Worm (Caenorhabditis elegans) whole organism, young adult: Measurements from ENCODE around the gene clc-1.

Source experiments
- B0035.1 ChIP-seq: sonication (generic microtip); optimal IDR thresholded peaks from 2 replicates; lab custom pipeline; 2016; ENCODE audit warnings: missing genetic modification characterization, mild to moderate bottlenecking, missing compliant biosample characterization, missing genotype, missing genetic modification reagents
- B0261.1 ChIP-seq: sonication (generic microtip); optimal IDR thresholded peaks from 2 replicates; lab custom pipeline; 2016; ENCODE audit warnings: mild to moderate bottlenecking, missing genetic modification characterization, moderate library complexity, missing compliant biosample characterization
- D2030.7 ChIP-seq: fragments of 200-800 bp; sonication (Bioruptor generic); IDR thresholded peaks from 2 replicates; pipeline ENCODE4 v1.3.6; 2022; ENCODE audit warnings: missing genetic modification reagents, missing genetic modification characterization, missing compliant biosample characterization
- F33H1.4 ChIP-seq: fragments of 200-800 bp; sonication (Bioruptor generic); IDR thresholded peaks from 2 replicates; pipeline ENCODE4 v1.3.6; 2022; ENCODE audit warnings: missing genetic modification reagents, missing genetic modification characterization, missing compliant biosample characterization
- F49E8.2 ChIP-seq: sonication (generic microtip); optimal IDR thresholded peaks from 3 replicates; lab custom pipeline; 2017; ENCODE audit warnings: missing genetic modification characterization, mild to moderate bottlenecking, missing compliant biosample characterization, antibody characterized with exemption, moderate library complexity; ENCODE audit not compliant: insufficient read depth
- F52B5.7 ChIP-seq: sonication (generic microtip); optimal IDR thresholded peaks from 2 replicates; lab custom pipeline; 2016; ENCODE audit warnings: mild to moderate bottlenecking, missing genetic modification characterization, missing compliant biosample characterization
- F57A8.1 ChIP-seq: fragments of 200-800 bp; sonication (Bioruptor generic); optimal IDR thresholded peaks from 2 replicates; lab custom pipeline; 2018; ENCODE audit warnings: mild to moderate bottlenecking, missing genetic modification characterization, moderate library complexity, missing compliant biosample characterization
- F57C9.4 ChIP-seq: sonication (generic microtip); optimal IDR thresholded peaks from 2 replicates; lab custom pipeline; 2017; ENCODE audit warnings: mild to moderate bottlenecking, missing genetic modification characterization, missing compliant biosample characterization
- K12H6.12 ChIP-seq: fragments of 200-800 bp; sonication (Bioruptor generic); optimal IDR thresholded peaks from 2 replicates; lab custom pipeline; 2018; ENCODE audit warnings: mild to moderate bottlenecking, missing genetic modification characterization, missing compliant biosample characterization
- T26A5.8 ChIP-seq: sonication (generic microtip); optimal IDR thresholded peaks from 2 replicates; lab custom pipeline; 2016; ENCODE audit warnings: missing genetic modification characterization, missing compliant biosample characterization
- Y79H2A.3 ChIP-seq: fragments of 200-800 bp; sonication (Bioruptor generic); conservative IDR thresholded peaks from 2 replicates; pipeline ENCODE4 v1.3.6; 2022; ENCODE audit warnings: missing genetic modification reagents, missing genetic modification characterization, missing compliant biosample characterization
- aptf-2 ChIP-seq: fragments of 200-800 bp; sonication (Bioruptor generic); conservative IDR thresholded peaks from 2 replicates; pipeline ENCODE4 v1.3.6; 2022; ENCODE audit warnings: missing genetic modification reagents, missing genetic modification characterization, missing compliant biosample characterization
- attf-3 ChIP-seq: fragments of 200-800 bp; sonication (Bioruptor generic); conservative IDR thresholded peaks from 2 replicates; pipeline ENCODE4 v1.3.6; 2022; ENCODE audit warnings: missing genetic modification reagents, missing genetic modification characterization, missing compliant biosample characterization
- attf-6 ChIP-seq: fragments of 200-800 bp; sonication (Bioruptor generic); IDR thresholded peaks from 2 replicates; pipeline ENCODE4 v1.3.6; 2022; ENCODE audit warnings: missing genetic modification reagents, missing genetic modification characterization, missing compliant biosample characterization
- cebp-2 ChIP-seq: fragments of 200-800 bp; sonication (Bioruptor generic); IDR thresholded peaks from 2 replicates; pipeline ENCODE4 v1.3.6; 2022; ENCODE audit warnings: missing genetic modification characterization, missing compliant biosample characterization
- ceh-100 ChIP-seq: fragments of 200-800 bp; sonication (Bioruptor generic); IDR thresholded peaks from 2 replicates; pipeline ENCODE4 v1.3.6; 2022; ENCODE audit warnings: missing genetic modification reagents, missing genetic modification characterization, missing compliant biosample characterization
- dpff-1 ChIP-seq: sonication (generic microtip); optimal IDR thresholded peaks from 2 replicates; lab custom pipeline; 2017; ENCODE audit warnings: mild to moderate bottlenecking, missing genetic modification characterization, missing compliant biosample characterization
- dpl-1 ChIP-seq: fragments of 150-350 bp; optimal IDR thresholded peaks from 2 replicates; lab custom pipeline; 2014; ENCODE audit warnings: missing biosample characterization, missing genetic modification reagents, missing genetic modification characterization
- ets-4 ChIP-seq: fragments of 200-800 bp; sonication (Bioruptor generic); optimal IDR thresholded peaks from 2 replicates; lab custom pipeline; 2018; ENCODE audit warnings: mild to moderate bottlenecking, missing genetic modification characterization, missing compliant biosample characterization
- hlh-12 ChIP-seq: sonication (generic microtip); optimal IDR thresholded peaks from 2 replicates; lab custom pipeline; 2016; ENCODE audit warnings: missing genetic modification characterization, missing compliant biosample characterization
- hlh-26 ChIP-seq: fragments of 200-800 bp; sonication (Bioruptor generic); conservative IDR thresholded peaks from 2 replicates; pipeline ENCODE4 v1.3.6; 2022; ENCODE audit warnings: missing genetic modification reagents, missing genetic modification characterization, missing compliant biosample characterization
- hmg-1.2 ChIP-seq: fragments of 200-800 bp; sonication (Bioruptor generic); IDR thresholded peaks from 2 replicates; pipeline ENCODE4 v1.3.6; 2022; ENCODE audit warnings: missing genetic modification reagents, missing genetic modification characterization, missing compliant biosample characterization
- hrde-1 ChIP-seq: sonication (generic microtip); optimal IDR thresholded peaks from 2 replicates; lab custom pipeline; 2016; ENCODE audit warnings: missing genetic modification characterization, mild to moderate bottlenecking, missing compliant biosample characterization, moderate library complexity, missing genotype, missing genetic modification reagents, borderline replicate concordance
- hsf-1 ChIP-seq: fragments of 200-800 bp; sonication (Bioruptor generic); IDR thresholded peaks from 2 replicates; pipeline ENCODE4 v1.3.6; 2022; ENCODE audit warnings: missing genetic modification reagents, missing genetic modification characterization, missing compliant biosample characterization
- let-607 ChIP-seq, 2 experiments: fragments of 200-800 bp in 1 of 2; sonication (Bioruptor generic) in 1 of 2; sonication (generic microtip) in 1 of 2; optimal IDR thresholded peaks; 2 replicates each; lab custom pipeline; 2016 to 2018; ENCODE audit warnings: mild to moderate bottlenecking in 2 of 2, missing compliant biosample characterization in 2 of 2, missing genetic modification characterization in 2 of 2, moderate library complexity in 2 of 2, missing genotype in 1 of 2
- lin-35 ChIP-seq, 3 experiments: fragments of 150-350 bp in 2 of 3; sonication (generic microtip) in 1 of 3; optimal IDR thresholded peaks; 2 replicates each; lab custom pipeline; 2014 to 2018; ENCODE audit warnings: missing biosample characterization in 3 of 3, missing genetic modification characterization in 3 of 3, missing genetic modification reagents in 3 of 3
- lin-54 ChIP-seq: fragments of 200-800 bp; sonication (Bioruptor generic); optimal IDR thresholded peaks from 2 replicates; lab custom pipeline; 2018; ENCODE audit warnings: mild to moderate bottlenecking, missing genetic modification characterization, missing compliant biosample characterization
- lir-1 ChIP-seq: fragments of 200-800 bp; sonication (Bioruptor generic); conservative IDR thresholded peaks from 2 replicates; pipeline ENCODE4 v1.3.6; 2022; ENCODE audit warnings: missing genetic modification reagents, missing genetic modification characterization, missing compliant biosample characterization
- lsl-1 ChIP-seq: fragments of 200-800 bp; sonication (Bioruptor generic); optimal IDR thresholded peaks from 2 replicates; lab custom pipeline; 2018; ENCODE audit warnings: mild to moderate bottlenecking, missing genetic modification characterization, moderate library complexity, missing compliant biosample characterization
- madf-3 ChIP-seq: fragments of 200-800 bp; sonication (Bioruptor generic); IDR thresholded peaks from 2 replicates; pipeline ENCODE4 v1.3.6; 2022; ENCODE audit warnings: missing genetic modification reagents, missing genetic modification characterization, missing compliant biosample characterization
- madf-6 ChIP-seq: fragments of 200-800 bp; sonication (Bioruptor generic); IDR thresholded peaks from 2 replicates; pipeline ENCODE4 v1.3.6; 2022; ENCODE audit warnings: missing genetic modification reagents, missing genetic modification characterization, missing compliant biosample characterization
- mxl-1 ChIP-seq: sonication (generic microtip); optimal IDR thresholded peaks from 2 replicates; lab custom pipeline; 2016; ENCODE audit warnings: missing genetic modification characterization, missing compliant biosample characterization
- nhr-179 ChIP-seq: sonication (generic microtip); optimal IDR thresholded peaks from 2 replicates; lab custom pipeline; 2016; ENCODE audit warnings: mild to moderate bottlenecking, missing genetic modification characterization, missing compliant biosample characterization
- nhr-27 ChIP-seq: fragments of 200-800 bp; sonication (Bioruptor generic); optimal IDR thresholded peaks from 2 replicates; lab custom pipeline; 2018; ENCODE audit warnings: mild to moderate bottlenecking, missing genetic modification characterization, moderate library complexity, missing compliant biosample characterization
- nhr-80 ChIP-seq: sonication (generic microtip); optimal IDR thresholded peaks from 2 replicates; lab custom pipeline; 2016; ENCODE audit warnings: missing genetic modification characterization, missing compliant biosample characterization
- rcor-1 ChIP-seq: fragments of 200-800 bp; sonication (Bioruptor generic); IDR thresholded peaks from 2 replicates; pipeline ENCODE4 v1.3.6; 2022; ENCODE audit warnings: missing genetic modification reagents, missing genetic modification characterization, missing compliant biosample characterization
- sdz-38 ChIP-seq: sonication (generic microtip); optimal IDR thresholded peaks from 2 replicates; lab custom pipeline; 2016; ENCODE audit warnings: missing genotype, missing genetic modification characterization, missing compliant biosample characterization
- snpc-1.3 ChIP-seq: sonication (generic microtip); optimal IDR thresholded peaks from 2 replicates; lab custom pipeline; 2017; ENCODE audit warnings: missing genetic modification characterization, mild to moderate bottlenecking, missing compliant biosample characterization, antibody characterized with exemption, moderate library complexity, missing genotype, missing genetic modification reagents; ENCODE audit not compliant: insufficient read depth
- snpc-4 ChIP-seq, 5 experiments: fragments of 150-350 bp in 1 of 5; sonication (generic microtip) in 4 of 5; optimal IDR thresholded peaks; 2 replicates each; lab custom pipeline; 2014 to 2018; ENCODE audit warnings: missing genetic modification characterization in 5 of 5, missing biosample characterization in 3 of 5, antibody characterized with exemption in 2 of 5, mild to moderate bottlenecking in 2 of 5, missing compliant biosample characterization in 2 of 5, missing genotype in 2 of 5, moderate library complexity in 2 of 5, missing genetic modification reagents in 1 of 5
- unc-130 ChIP-seq: sonication (generic microtip); optimal IDR thresholded peaks from 2 replicates; lab custom pipeline; 2016; ENCODE audit warnings: missing genetic modification reagents, missing genetic modification characterization, missing compliant biosample characterization
- xnd-1 ChIP-seq: sonication (generic microtip); optimal IDR thresholded peaks from 2 replicates; lab custom pipeline; 2016; ENCODE audit warnings: missing genotype, missing genetic modification reagents, missing genetic modification characterization, missing compliant biosample characterization
- zim-3 ChIP-seq: sonication (generic microtip); optimal IDR thresholded peaks from 2 replicates; lab custom pipeline; 2017; ENCODE audit warnings: mild to moderate bottlenecking, missing genetic modification characterization, moderate library complexity, missing compliant biosample characterization
- ztf-22 ChIP-seq: fragments of 200-800 bp; sonication (Bioruptor generic); optimal IDR thresholded peaks from 2 replicates; lab custom pipeline; 2018; ENCODE audit warnings: mild to moderate bottlenecking, missing genetic modification characterization, moderate library complexity, missing compliant biosample characterization
- ztf-6 ChIP-seq: fragments of 200-800 bp; sonication (Bioruptor generic); IDR thresholded peaks from 2 replicates; pipeline ENCODE4 v1.3.6; 2022; ENCODE audit warnings: missing genetic modification reagents, missing genetic modification characterization, missing compliant biosample characterization

Gene clc-1

DNA sequence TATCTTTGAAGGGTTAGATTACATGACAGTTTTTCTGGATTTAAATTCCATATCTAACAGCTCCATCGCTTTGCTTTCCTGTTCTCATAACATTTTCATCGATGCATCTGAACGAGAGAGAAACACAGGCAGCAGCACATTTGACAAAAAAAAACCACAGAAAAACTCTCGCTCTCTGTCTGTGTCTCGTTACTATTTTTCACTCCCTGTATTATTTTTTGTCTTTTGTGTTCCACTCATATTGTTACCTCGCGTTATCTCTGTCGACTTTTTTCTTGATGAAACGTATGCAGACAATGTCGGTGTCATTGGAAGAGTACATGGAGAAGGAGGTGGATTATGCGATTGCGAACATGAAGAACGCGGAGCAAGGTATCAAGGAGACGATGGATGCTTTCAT is 41.7 kb downstream of the clc-1 start, which contains the start of gene W04G3.11:
Gene W04G3.11 (plus strand): TSS at position 244 of the 400 bp plus-strand sequence.
- TF ChIP-seq nhr-80 (tag; lab: Kevin White, UChicago) = peak; percentile 58
- no peak for TF ChIP-seq attf-6 (GFP tag; lab: Robert Waterston, UW)

DNA sequence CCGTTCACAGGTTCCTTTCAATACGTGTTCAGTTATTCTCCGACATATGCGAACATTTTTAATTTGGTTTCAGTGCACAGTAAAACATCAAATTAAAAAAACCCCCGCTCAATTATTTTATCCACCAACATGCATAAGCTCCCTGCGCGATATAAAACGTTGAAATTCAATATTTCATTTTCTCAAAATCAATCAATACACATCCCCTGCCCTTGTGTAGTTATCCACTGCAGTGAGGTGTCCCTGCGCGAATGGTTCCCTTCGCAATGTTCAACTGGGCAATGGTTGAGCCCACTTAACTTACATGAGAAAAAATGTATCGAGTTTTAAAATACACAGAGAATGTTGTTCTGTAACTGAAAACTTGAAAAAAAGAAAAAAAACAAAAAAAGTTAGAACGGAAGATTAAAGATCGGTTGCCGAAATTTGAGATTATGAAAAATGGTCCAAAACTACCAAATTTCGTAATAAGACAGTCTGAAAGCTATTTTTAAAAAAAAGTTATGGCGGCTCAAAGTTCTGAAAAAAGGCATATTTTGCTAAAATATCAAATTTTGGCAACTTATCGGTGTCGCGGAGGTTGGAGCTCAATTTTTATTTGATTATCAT is 46.8 kb downstream of the clc-1 start:
- no peak for TF ChIP-seq Y79H2A.3
- TF ChIP-seq F49E8.2 (tag; lab: Kevin White, UChicago) = no peak
- TF ChIP-seq attf-3 (GFP tag; lab: Robert Waterston, UW) = peak; percentile 61
- TF ChIP-seq hsf-1 (GFP tag; lab: Robert Waterston, UW) = peak; percentile 71
- peak; percentile 95 for TF ChIP-seq zim-3 (tag; lab: Kevin White, UChicago)
- peak; percentile 79 for TF ChIP-seq ceh-100 (GFP tag; lab: Robert Waterston, UW)
- peak; percentile 98 for TF ChIP-seq rcor-1 (GFP tag; lab: Robert Waterston, UW)
- peak; percentile 96 for TF ChIP-seq F57A8.1 (GFP tag; lab: Kevin White, UChicago)
- TF ChIP-seq sdz-38 (tag; lab: Kevin White, UChicago) = no peak
- TF ChIP-seq ztf-6 = peak; percentile 92
- TF ChIP-seq unc-130 (GFP tag; lab: Kevin White, UChicago) = peak; percentile 45
- peak; percentile 97 for TF ChIP-seq ztf-22 (GFP tag; lab: Kevin White, UChicago)
- TF ChIP-seq hlh-26 (GFP tag; lab: Robert Waterston, UW) = no peak
- peak; percentile 36 for TF ChIP-seq snpc-4 (GFP tag; optimal IDR thresholded peaks at IDR 0.05; lab: Kevin White, UChicago)
- TF ChIP-seq snpc-4 (tag; optimal IDR thresholded peaks at IDR 0.05; lab: Kevin White, UChicago) = peak; percentile 72 to 91 (median 86)
- TF ChIP-seq hlh-12 (tag; lab: Kevin White, UChicago) = peak; percentile 70
- peak; percentile 89 for TF ChIP-seq F57C9.4
- peak; percentile 97 for TF ChIP-seq B0035.1
- peak; percentile 61 to 96 for TF ChIP-seq let-607 (tag; optimal IDR thresholded peaks at IDR 0.05; lab: Kevin White, UChicago)
- TF ChIP-seq F52B5.7 (tag; lab: Kevin White, UChicago) = peak; percentile 99
- TF ChIP-seq hrde-1 = peak; percentile 71
- TF ChIP-seq T26A5.8 (tag; lab: Kevin White, UChicago) = peak; percentile 72
- TF ChIP-seq ets-4 (GFP tag; lab: Kevin White, UChicago) = peak; percentile 96
- TF ChIP-seq dpl-1 = no peak
- TF ChIP-seq lin-35 (GFP tag; optimal IDR thresholded peaks at IDR 0.05; lab: Kevin White, UChicago) = peak in 2 of 3 experiments; percentile 95 to 99
- TF ChIP-seq nhr-179 (tag; lab: Kevin White, UChicago) = peak; percentile 86
- TF ChIP-seq B0261.1 (tag; lab: Kevin White, UChicago) = peak; percentile 68
- TF ChIP-seq xnd-1 (tag; lab: Kevin White, UChicago) = no peak
- TF ChIP-seq lsl-1 (GFP tag; lab: Kevin White, UChicago) = no peak
- peak; percentile 99 for TF ChIP-seq K12H6.12 (tag; lab: Kevin White, UChicago)
- TF ChIP-seq lir-1 (GFP tag; lab: Robert Waterston, UW) = peak; percentile 96
- peak; percentile 90 for TF ChIP-seq nhr-27 (tag; lab: Kevin White, UChicago)
- no peak for TF ChIP-seq madf-6 (GFP tag; lab: Robert Waterston, UW)
- TF ChIP-seq snpc-1.3 (tag; lab: Kevin White, UChicago) = peak; percentile 35
- peak; percentile 99 for TF ChIP-seq cebp-2 (GFP tag; lab: Robert Waterston, UW)
- TF ChIP-seq mxl-1 (tag; lab: Kevin White, UChicago) = peak; percentile 83
- TF ChIP-seq madf-3 (GFP tag; lab: Robert Waterston, UW) = peak; percentile 86; the same call in 1 of the 2 replicates
- TF ChIP-seq hmg-1.2 (GFP tag; lab: Robert Waterston, UW) = peak; percentile 92
- 0 out of 2 replicates have a peak, but pooled peaks have one; percentile 48 for TF ChIP-seq aptf-2
- peak; percentile 97 for TF ChIP-seq dpff-1 (tag; lab: Kevin White, UChicago)
- TF ChIP-seq lin-54 (GFP tag; lab: Kevin White, UChicago) = peak; percentile 94
- peak; percentile 53 for TF ChIP-seq F33H1.4 (GFP tag; lab: Robert Waterston, UW)
- TF ChIP-seq D2030.7 = no peak
